Worm (Caenorhabditis elegans): ENCODE data around the gene ZK813.7.

Gene ZK813.7

DNA sequence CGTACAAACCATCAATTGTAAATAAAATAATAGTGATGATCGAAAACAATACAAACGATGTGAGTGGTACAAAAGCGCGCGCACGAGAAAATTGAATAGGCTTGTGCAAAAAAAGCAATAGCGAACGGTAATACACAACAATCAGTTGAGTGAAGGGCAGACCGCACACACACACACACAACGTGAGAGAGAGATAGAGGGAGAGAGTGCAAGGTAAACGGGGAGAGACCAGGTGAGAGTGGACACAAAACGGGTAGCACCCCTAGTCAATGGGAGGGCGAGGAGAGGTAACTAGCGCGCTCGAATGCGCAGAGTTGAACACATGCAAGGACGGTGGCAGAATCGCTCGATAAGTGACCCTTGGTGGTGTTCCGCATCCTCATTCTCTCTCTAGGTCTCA is 27.6 kb downstream of the ZK813.7 start:
- TF ChIP-seq lsy-2 (tag; optimal IDR thresholded peaks at IDR 0.05) (peak; percentile 31), drap-1 (GFP tag; optimal IDR thresholded peaks at IDR 0.05) (peak; percentile 49), lin-13 (tag; optimal IDR thresholded peaks at IDR 0.05) (peak; percentile 44), ztf-11 (tag; optimal IDR thresholded peaks at IDR 0.05) (peak; percentile 38), flh-1 (GFP tag; optimal IDR thresholded peaks at IDR 0.05) (no peak), M03D4.4 (tag; optimal IDR thresholded peaks at IDR 0.05) (peak; percentile 2), mep-1 (tag; optimal IDR thresholded peaks at IDR 0.05) (peak; percentile 28), unc-39 (tag; optimal IDR thresholded peaks at IDR 0.05) (no peak), blmp-1 (tag; optimal IDR thresholded peaks at IDR 0.05) (no peak), unc-120 (tag; optimal IDR thresholded peaks at IDR 0.05; ENCODE audit: poor library complexity, severe bottlenecking) (peak; percentile 57), nhr-2 (tag; optimal IDR thresholded peaks at IDR 0.05) (peak; percentile 91), sptf-1 (tag; optimal IDR thresholded peaks at IDR 0.05) (peak; percentile 65), ces-1 (GFP tag; optimal IDR thresholded peaks at IDR 0.05) (no peak), cnd-1 (tag; optimal IDR thresholded peaks at IDR 0.05) (peak; percentile 68), ceh-43 (GFP tag; optimal IDR thresholded peaks at IDR 0.05) (peak; percentile 21), nhr-28 (tag; optimal IDR thresholded peaks at IDR 0.05) (no peak), elt-1 (tag; optimal IDR thresholded peaks at IDR 0.05; ENCODE audit: borderline replicate concordance, insufficient read depth) (peak; percentile 57), pha-4 (tag; optimal IDR thresholded peaks at IDR 0.05) (peak; percentile 78), hlh-1 (tag; optimal IDR thresholded peaks at IDR 0.05) (peak; percentile 42), ham-2 (GFP tag; optimal IDR thresholded peaks at IDR 0.05) (peak; percentile 94), nhr-76 (tag; optimal IDR thresholded peaks at IDR 0.05) (no peak)

- TF ChIP-seq cnd-1 (tag; optimal IDR thresholded peaks at IDR 0.05): no peak
- TF ChIP-seq mab-5 (tag; optimal IDR thresholded peaks at IDR 0.05): no peak
- no peak for TF ChIP-seq drap-1 (GFP tag; optimal IDR thresholded peaks at IDR 0.05)
- TF ChIP-seq ceh-83 (GFP tag; optimal IDR thresholded peaks at IDR 0.05): no peak
- no peak for TF ChIP-seq unc-62 (GFP tag; optimal IDR thresholded peaks at IDR 0.05)
- no peak for TF ChIP-seq lin-13 (tag; optimal IDR thresholded peaks at IDR 0.05)
- no peak for TF ChIP-seq unc-120 (tag; optimal IDR thresholded peaks at IDR 0.05; ENCODE audit: poor library complexity, severe bottlenecking)
- TF ChIP-seq nhr-2 (tag; optimal IDR thresholded peaks at IDR 0.05): no peak
- no peak for TF ChIP-seq ham-2 (GFP tag; optimal IDR thresholded peaks at IDR 0.05)
- no peak for TF ChIP-seq sptf-1 (tag; optimal IDR thresholded peaks at IDR 0.05)
- no peak for TF ChIP-seq elt-1 (tag; optimal IDR thresholded peaks at IDR 0.05; ENCODE audit: borderline replicate concordance, insufficient read depth)
These were observed 29.2 kb downstream of the ZK813.7 start for ce11 chrX:3473793-3474192.

ce11 chrX:3479950-3480349 is 35.3 kb downstream of the ZK813.7 start, which contains the start of gene wrt-6:
TSS of gene wrt-6 (plus strand) at chrX:3480250.
- no peak for TF ChIP-seq sem-2 (GFP tag; optimal IDR thresholded peaks at IDR 0.05)
- TF ChIP-seq ham-2 (GFP tag; optimal IDR thresholded peaks at IDR 0.05): no peak
- TF ChIP-seq nhr-2 (tag; optimal IDR thresholded peaks at IDR 0.05): no peak
- TF ChIP-seq nhr-76 (tag; optimal IDR thresholded peaks at IDR 0.05): no peak
- TF ChIP-seq blmp-1 (tag; optimal IDR thresholded peaks at IDR 0.05): no peak
- TF ChIP-seq ceh-83 (GFP tag; optimal IDR thresholded peaks at IDR 0.05): no peak
- no peak for TF ChIP-seq ceh-43 (GFP tag; optimal IDR thresholded peaks at IDR 0.05)
- TF ChIP-seq tbx-8 (GFP tag; optimal IDR thresholded peaks at IDR 0.05): no peak
- TF ChIP-seq ceh-39 (tag; optimal IDR thresholded peaks at IDR 0.05): no peak
- TF ChIP-seq unc-62 (GFP tag; optimal IDR thresholded peaks at IDR 0.05): no peak
- TF ChIP-seq M03D4.4 (tag; optimal IDR thresholded peaks at IDR 0.05): no peak
- TF ChIP-seq ztf-11 (tag; optimal IDR thresholded peaks at IDR 0.05): no peak
- no peak for TF ChIP-seq unc-39 (tag; optimal IDR thresholded peaks at IDR 0.05)
- TF ChIP-seq nhr-12 (tag; optimal IDR thresholded peaks at IDR 0.05): no peak
- no peak for TF ChIP-seq mab-5 (tag; optimal IDR thresholded peaks at IDR 0.05)
- TF ChIP-seq elt-1 (tag; optimal IDR thresholded peaks at IDR 0.05; ENCODE audit: borderline replicate concordance, insufficient read depth): no peak
- no peak for TF ChIP-seq cnd-1 (tag; optimal IDR thresholded peaks at IDR 0.05)
- TF ChIP-seq nhr-237 (tag; optimal IDR thresholded peaks at IDR 0.05): no peak
- no peak for TF ChIP-seq sptf-1 (tag; optimal IDR thresholded peaks at IDR 0.05)

DNA sequence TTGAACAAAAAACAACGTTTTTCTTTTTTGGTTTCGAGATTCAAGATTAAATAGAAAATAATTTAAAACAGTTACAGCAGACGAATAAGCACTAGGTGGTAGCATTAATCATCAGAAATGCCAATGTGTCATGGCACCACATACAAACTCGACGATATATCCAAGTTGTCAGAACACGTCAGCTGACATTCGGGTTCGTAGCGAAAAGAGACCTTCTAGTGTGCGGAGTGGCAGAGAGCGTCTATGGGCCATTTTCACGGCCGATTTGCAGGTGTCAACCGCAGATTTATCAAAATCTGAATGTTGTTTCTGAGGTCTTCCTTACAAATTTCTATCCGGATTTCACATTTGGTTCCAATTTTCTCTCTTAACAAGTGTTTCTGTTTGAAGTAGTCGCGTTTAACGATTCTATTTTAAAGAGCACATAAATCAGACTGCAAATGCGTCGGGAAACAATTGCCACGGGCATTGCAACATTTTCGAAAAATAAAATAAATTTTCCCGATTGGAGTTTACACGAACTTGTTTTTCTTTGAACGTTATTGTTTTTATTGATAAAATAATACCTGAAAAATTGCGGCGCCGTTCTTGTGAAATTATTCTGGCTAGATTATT is 43.6 kb downstream of the ZK813.7 start:
- TF ChIP-seq elt-3 (tag; optimal IDR thresholded peaks at IDR 0.05) (no peak), nhr-76 (tag; optimal IDR thresholded peaks at IDR 0.05) (no peak), snpc-4 (tag; optimal IDR thresholded peaks at IDR 0.05) (no peak), sem-2 (GFP tag; optimal IDR thresholded peaks at IDR 0.05) (no peak), blmp-1 (tag; optimal IDR thresholded peaks at IDR 0.05) (no peak), lsy-2 (tag; optimal IDR thresholded peaks at IDR 0.05) (no peak), nhr-12 (tag; optimal IDR thresholded peaks at IDR 0.05) (no peak), pha-4 (tag; optimal IDR thresholded peaks at IDR 0.05) (no peak), sptf-1 (tag; optimal IDR thresholded peaks at IDR 0.05) (no peak), drap-1 (GFP tag; optimal IDR thresholded peaks at IDR 0.05) (no peak), unc-120 (tag; optimal IDR thresholded peaks at IDR 0.05; ENCODE audit: poor library complexity, severe bottlenecking) (peak; percentile 59), elt-1 (tag; optimal IDR thresholded peaks at IDR 0.05; ENCODE audit: borderline replicate concordance, insufficient read depth) (no peak), ceh-83 (GFP tag; optimal IDR thresholded peaks at IDR 0.05) (no peak), M03D4.4 (tag; optimal IDR thresholded peaks at IDR 0.05) (no peak), lin-13 (tag; optimal IDR thresholded peaks at IDR 0.05) (no peak), ceh-43 (GFP tag; optimal IDR thresholded peaks at IDR 0.05) (no peak), nhr-237 (tag; optimal IDR thresholded peaks at IDR 0.05) (no peak), unc-39 (tag; optimal IDR thresholded peaks at IDR 0.05) (no peak), mls-2 (tag; optimal IDR thresholded peaks at IDR 0.05) (no peak), unc-62 (GFP tag; optimal IDR thresholded peaks at IDR 0.05) (peak; percentile 88), nhr-2 (tag; optimal IDR thresholded peaks at IDR 0.05) (no peak), cnd-1 (tag; optimal IDR thresholded peaks at IDR 0.05) (no peak), bed-3 (GFP tag; optimal IDR thresholded peaks at IDR 0.05) (no peak), mab-5 (tag; optimal IDR thresholded peaks at IDR 0.05) (peak; percentile 2), hlh-1 (tag; optimal IDR thresholded peaks at IDR 0.05) (peak; percentile 92), ham-2 (GFP tag; optimal IDR thresholded peaks at IDR 0.05) (no peak), zip-8 (tag; optimal IDR thresholded peaks at IDR 0.05) (no peak), nhr-28 (tag; optimal IDR thresholded peaks at IDR 0.05) (no peak), lin-32 (GFP tag; optimal IDR thresholded peaks at IDR 0.05) (no peak), mep-1 (tag; optimal IDR thresholded peaks at IDR 0.05) (no peak), tbx-8 (GFP tag; optimal IDR thresholded peaks at IDR 0.05) (no peak), ztf-11 (tag; optimal IDR thresholded peaks at IDR 0.05) (no peak)
